Fruit fly (Drosophila melanogaster) whole organism, embryonic: Measurements from ENCODE around the gene Nf-YA.

Experiments used
- CG11696 ChIP-seq: fragments of 200-800 bp; sonication (Bioruptor generic); IDR thresholded peaks from 2 replicates; pipeline ENCODE4 v1.3.6; 2022; ENCODE audit warnings: missing biosample characterization, missing genetic modification characterization
- CG12155 ChIP-seq: fragments of 200-800 bp; sonication (Bioruptor generic); optimal IDR thresholded peaks from 3 replicates; lab custom pipeline; 2016; ENCODE audit warnings: missing biosample characterization, missing genetic modification characterization
- CG12659 ChIP-seq: fragments of 200-800 bp; sonication (Bioruptor generic); optimal IDR thresholded peaks from 3 replicates; lab custom pipeline; 2017; ENCODE audit warnings: mild to moderate bottlenecking, missing biosample characterization, missing genetic modification reagents, missing genetic modification characterization
- CG13775 ChIP-seq: fragments of 200-800 bp; sonication (Bioruptor generic); optimal IDR thresholded peaks from 3 replicates; lab custom pipeline; 2017; ENCODE audit warnings: missing biosample characterization, mild to moderate bottlenecking, missing genetic modification characterization
- CG13894 ChIP-seq: fragments of 200-800 bp; sonication (Bioruptor generic); optimal IDR thresholded peaks from 3 replicates; lab custom pipeline; 2018; ENCODE audit warnings: missing biosample characterization, mild to moderate bottlenecking, missing genetic modification characterization, moderate library complexity
- CG15011 ChIP-seq: fragments of 200-800 bp; sonication (Bioruptor generic); optimal IDR thresholded peaks from 3 replicates; lab custom pipeline; 2018; ENCODE audit warnings: missing biosample characterization, mild to moderate bottlenecking, missing genetic modification characterization
- CG17328 ChIP-seq: fragments of 200-800 bp; sonication (Bioruptor generic); IDR thresholded peaks from 2 replicates; pipeline ENCODE4 v1.3.6; 2022; ENCODE audit warnings: missing biosample characterization, missing genetic modification characterization
- CG18476 ChIP-seq: fragments of 200-800 bp; sonication (Bioruptor generic); optimal IDR thresholded peaks from 2 replicates; lab custom pipeline; 2016; ENCODE audit warnings: missing biosample characterization, mild to moderate bottlenecking, missing genetic modification characterization
- CG32532 ChIP-seq: fragments of 200-800 bp; sonication (Bioruptor generic); IDR thresholded peaks from 2 replicates; pipeline ENCODE4 v1.3.6; 2022; ENCODE audit warnings: missing biosample characterization, missing genetic modification characterization
- CG33213 ChIP-seq: fragments of 200-800 bp; sonication (Bioruptor generic); optimal IDR thresholded peaks from 3 replicates; lab custom pipeline; 2016; ENCODE audit warnings: missing biosample characterization, missing genetic modification characterization
- CG3847 ChIP-seq: fragments of 200-800 bp; sonication (Bioruptor generic); IDR thresholded peaks from 2 replicates; pipeline ENCODE4 v1.3.6; 2022; ENCODE audit warnings: missing biosample characterization, missing genetic modification characterization
- CG5180 ChIP-seq: fragments of 200-800 bp; sonication (Bioruptor generic); optimal IDR thresholded peaks from 3 replicates; lab custom pipeline; 2017; ENCODE audit warnings: missing biosample characterization, missing genetic modification characterization, mild to moderate bottlenecking, moderate library complexity, missing genetic modification reagents
- CG6654 ChIP-seq: fragments of 200-800 bp; sonication (Bioruptor generic); optimal IDR thresholded peaks from 2 replicates; lab custom pipeline; 2017; ENCODE audit warnings: missing biosample characterization, mild to moderate bottlenecking, missing genetic modification characterization
- CG6689 ChIP-seq: fragments of 200-800 bp; sonication (Bioruptor generic); IDR thresholded peaks from 2 replicates; pipeline ENCODE4 v1.3.6; 2022; ENCODE audit warnings: missing biosample characterization, missing genetic modification characterization
- CG7372 ChIP-seq: fragments of 200-800 bp; sonication (Bioruptor generic); IDR thresholded peaks from 2 replicates; pipeline ENCODE4 v1.3.6; 2022; ENCODE audit warnings: missing biosample characterization, missing genetic modification characterization
- CG7928 ChIP-seq: fragments of 200-800 bp; sonication (Bioruptor generic); optimal IDR thresholded peaks from 2 replicates; lab custom pipeline; 2017; ENCODE audit warnings: missing biosample characterization, mild to moderate bottlenecking, missing genetic modification characterization
- CG8765 ChIP-seq: fragments of 200-800 bp; sonication (Bioruptor generic); IDR thresholded peaks from 2 replicates; pipeline ENCODE4 v1.3.6; 2022; ENCODE audit warnings: missing biosample characterization, missing genetic modification characterization
- CG9215 ChIP-seq: fragments of 200-800 bp; sonication (Bioruptor generic); IDR thresholded peaks from 2 replicates; pipeline ENCODE4 v1.3.6; 2022; ENCODE audit warnings: missing biosample characterization, missing genetic modification characterization
- Chrac-16 ChIP-seq: fragments of 200-800 bp; sonication (Bioruptor generic); optimal IDR thresholded peaks from 3 replicates; lab custom pipeline; 2016; ENCODE audit warnings: missing biosample characterization, missing genetic modification characterization
- Deaf1 ChIP-seq: fragments of 200-800 bp; optimal IDR thresholded peaks from 3 replicates; lab custom pipeline; 2019; ENCODE audit warnings: missing biosample characterization, mild to moderate bottlenecking, missing genetic modification characterization, moderate library complexity
- Dip3 ChIP-seq: fragments of 200-800 bp; sonication (Bioruptor generic); optimal IDR thresholded peaks from 3 replicates; lab custom pipeline; 2016; ENCODE audit warnings: missing biosample characterization, missing genetic modification characterization
- Eip74EF ChIP-seq, 2 experiments: fragments of 200-800 bp in 1 of 2; fragments of >200 bp in 1 of 2; sonication (Bioruptor generic) in 1 of 2; optimal IDR thresholded peaks; 2 replicates each; lab custom pipeline; 2017 to 2019; ENCODE audit warnings: missing biosample characterization in 2 of 2, missing genetic modification characterization in 2 of 2, mild to moderate bottlenecking in 1 of 2, moderate library complexity in 1 of 2
- Fer2 ChIP-seq: fragments of 200-800 bp; sonication (Bioruptor generic); optimal IDR thresholded peaks from 2 replicates; lab custom pipeline; 2018; ENCODE audit warnings: missing biosample characterization, mild to moderate bottlenecking, missing genetic modification characterization, moderate library complexity
- Hmr ChIP-seq: fragments of 200-800 bp; sonication (Bioruptor generic); optimal IDR thresholded peaks from 3 replicates; lab custom pipeline; 2017; ENCODE audit warnings: mild to moderate bottlenecking, missing biosample characterization, missing genetic modification reagents, missing genetic modification characterization
- Kr ChIP-seq: fragments of 200-800 bp; sonication (Bioruptor generic); optimal IDR thresholded peaks from 2 replicates; lab custom pipeline; 2017; ENCODE audit warnings: missing biosample characterization, mild to moderate bottlenecking, missing genetic modification characterization
- Mad ChIP-seq: fragments of 200-800 bp; sonication (Bioruptor generic); optimal IDR thresholded peaks from 2 replicates; lab custom pipeline; 2016; ENCODE audit warnings: missing biosample characterization, missing genetic modification characterization
- Mes4 ChIP-seq: fragments of 200-800 bp; sonication (Bioruptor generic); optimal IDR thresholded peaks from 2 replicates; lab custom pipeline; 2016; ENCODE audit warnings: missing biosample characterization, missing genetic modification characterization
- NK7.1 ChIP-seq: fragments of 200-800 bp; sonication (Bioruptor generic); optimal IDR thresholded peaks from 3 replicates; lab custom pipeline; 2016; ENCODE audit warnings: missing biosample characterization, missing genetic modification characterization
- Neu2 ChIP-seq: fragments of 200-800 bp; sonication (Bioruptor generic); optimal IDR thresholded peaks from 3 replicates; lab custom pipeline; 2016; ENCODE audit warnings: missing biosample characterization, missing genetic modification characterization, borderline replicate concordance
- Optix ChIP-seq: fragments of 200-800 bp; sonication (Bioruptor generic); IDR thresholded peaks from 3 replicates; pipeline ENCODE4 v1.3.6; 2022; ENCODE audit warnings: missing biosample characterization, missing genetic modification characterization
- Poxn ChIP-seq: fragments of 200-800 bp; sonication (Bioruptor generic); IDR thresholded peaks from 2 replicates; pipeline ENCODE4 v1.3.6; 2022; ENCODE audit warnings: missing biosample characterization, missing genetic modification characterization
- Usf ChIP-seq: fragments of 200-800 bp; sonication (Bioruptor generic); optimal IDR thresholded peaks from 2 replicates; lab custom pipeline; 2017; ENCODE audit warnings: missing genotype, missing biosample characterization, missing genetic modification characterization
- abd-A ChIP-seq: fragments of 200-800 bp; sonication (Bioruptor generic); optimal IDR thresholded peaks from 3 replicates; lab custom pipeline; 2019; ENCODE audit warnings: missing biosample characterization, mild to moderate bottlenecking, missing genetic modification characterization, moderate library complexity
- bbx ChIP-seq: fragments of 200-800 bp; sonication (Bioruptor generic); IDR thresholded peaks from 2 replicates; pipeline ENCODE4 v1.3.6; 2022; ENCODE audit warnings: missing biosample characterization, missing genetic modification characterization; ENCODE audit not compliant: partially characterized antibody
- bowl ChIP-seq: fragments of 200-800 bp; sonication (Bioruptor generic); IDR thresholded peaks from 2 replicates; pipeline ENCODE4 v1.3.6; 2022; ENCODE audit warnings: missing biosample characterization, missing genetic modification characterization
- cg ChIP-seq: fragments of 200-800 bp; sonication (Bioruptor generic); optimal IDR thresholded peaks from 3 replicates; lab custom pipeline; 2019; ENCODE audit warnings: missing biosample characterization, mild to moderate bottlenecking, missing genetic modification characterization, moderate library complexity
- chinmo ChIP-seq: fragments of 200-800 bp; sonication (Bioruptor generic); IDR thresholded peaks from 4 replicates; pipeline ENCODE4 v1.3.6; 2022; ENCODE audit warnings: missing biosample characterization, missing genetic modification characterization; ENCODE audit not compliant: partially characterized antibody
- crc ChIP-seq: fragments of 200-800 bp; sonication (Bioruptor generic); optimal IDR thresholded peaks from 2 replicates; lab custom pipeline; 2016; ENCODE audit warnings: missing biosample characterization, missing genetic modification characterization
- dmrt99B ChIP-seq: fragments of 200-800 bp; sonication (Bioruptor generic); optimal IDR thresholded peaks from 2 replicates; lab custom pipeline; 2018; ENCODE audit warnings: missing biosample characterization, mild to moderate bottlenecking, missing genetic modification characterization, moderate library complexity
- fd102C ChIP-seq: fragments of 200-800 bp; sonication (Bioruptor generic); optimal IDR thresholded peaks from 2 replicates; lab custom pipeline; 2018; ENCODE audit warnings: missing biosample characterization, mild to moderate bottlenecking, missing genetic modification characterization, moderate library complexity
- grau ChIP-seq: fragments of 200-800 bp; optimal IDR thresholded peaks from 3 replicates; lab custom pipeline; 2019; ENCODE audit warnings: missing biosample characterization, mild to moderate bottlenecking, missing genetic modification characterization, moderate library complexity
- gro ChIP-seq: fragments of 200-800 bp; sonication (Bioruptor generic); optimal IDR thresholded peaks from 2 replicates; lab custom pipeline; 2016; ENCODE audit warnings: missing biosample characterization, missing genetic modification characterization
- jing ChIP-seq: fragments of 200-800 bp; sonication (Bioruptor generic); optimal IDR thresholded peaks from 2 replicates; lab custom pipeline; 2018; ENCODE audit warnings: missing biosample characterization, mild to moderate bottlenecking, missing genetic modification characterization
- jumu ChIP-seq: fragments of 200-800 bp; sonication (Bioruptor generic); optimal IDR thresholded peaks from 3 replicates; lab custom pipeline; 2016; ENCODE audit warnings: missing biosample characterization, missing genetic modification characterization
- ken ChIP-seq: fragments of 200-800 bp; sonication (Bioruptor generic); IDR thresholded peaks from 3 replicates; pipeline ENCODE4 v1.3.6; 2022; ENCODE audit warnings: missing biosample characterization, missing genetic modification characterization
- lab ChIP-seq: fragments of 200-800 bp; sonication (Bioruptor generic); optimal IDR thresholded peaks from 3 replicates; lab custom pipeline; 2017; ENCODE audit warnings: missing biosample characterization, missing genetic modification characterization, mild to moderate bottlenecking, moderate library complexity, missing genetic modification reagents
- sna ChIP-seq: fragments of 200-800 bp; sonication (Bioruptor generic); IDR thresholded peaks from 2 replicates; pipeline ENCODE4 v1.3.6; 2022; ENCODE audit warnings: missing biosample characterization, missing genetic modification characterization; ENCODE audit not compliant: partially characterized antibody
- tio ChIP-seq: fragments of 200-800 bp; sonication (Bioruptor generic); optimal IDR thresholded peaks from 2 replicates; lab custom pipeline; 2017; ENCODE audit warnings: missing biosample characterization, missing genetic modification characterization, inconsistent platforms
- tna ChIP-seq: fragments of 200-800 bp; sonication (Bioruptor generic); IDR thresholded peaks from 2 replicates; pipeline ENCODE4 v1.3.6; 2022; ENCODE audit warnings: missing biosample characterization, missing genetic modification characterization; ENCODE audit not compliant: partially characterized antibody
- vnd ChIP-seq: fragments of 200-800 bp; sonication (Bioruptor generic); IDR thresholded peaks from 3 replicates; pipeline ENCODE4 v1.3.6; 2022; ENCODE audit warnings: missing biosample characterization, missing genetic modification characterization; ENCODE audit not compliant: partially characterized antibody

The Nf-YA gene

dm6 chr3L:9469079-9469478 lies 27.0 kb upstream of the Nf-YA start:
- TF ChIP-seq Chrac-16 (GFP tag; lab: Kevin White, UChicago) (no peak), Hmr (no peak), crc (GFP tag; lab: Kevin White, UChicago) (no peak), tio (GFP tag; lab: Kevin White, UChicago) (no peak), cg (GFP tag; lab: Kevin White, UChicago) (peak; percentile 59), Poxn (GFP tag; lab: Robert Waterston, UW) (no peak), Optix (GFP tag; lab: Robert Waterston, UW) (no peak), CG6689 (GFP tag; lab: Robert Waterston, UW) (no peak), bowl (GFP tag; lab: Robert Waterston, UW) (no peak), Dip3 (GFP tag; lab: Kevin White, UChicago) (no peak), Fer2 (no peak), gro (GFP tag; lab: Kevin White, UChicago) (no peak), dmrt99B (tag; lab: Kevin White, UChicago) (no peak), jing (no peak), vnd (GFP tag; lab: Robert Waterston, UW) (no peak), abd-A (tag; lab: Kevin White, UChicago) (peak; percentile 83), CG12155 (GFP tag; lab: Kevin White, UChicago) (no peak), CG32532 (no peak), Deaf1 (tag; lab: Kevin White, UChicago) (peak; percentile 19), CG3847 (GFP tag; lab: Robert Waterston, UW) (no peak), CG7928 (GFP tag; lab: Kevin White, UChicago) (no peak), Eip74EF (GFP tag; optimal IDR thresholded peaks at IDR 0.05; lab: Kevin White, UChicago) (no peak), Neu2 (GFP tag; lab: Kevin White, UChicago) (no peak), CG13894 (tag; lab: Kevin White, UChicago) (peak; percentile 19), CG9215 (GFP tag; lab: Robert Waterston, UW) (no peak), jumu (GFP tag; lab: Kevin White, UChicago) (no peak), CG5180 (GFP tag; lab: Kevin White, UChicago) (no peak), chinmo (GFP tag; lab: Robert Waterston, UW) (0 out of 4 replicates have a peak, but pooled peaks have one; percentile 38), CG7372 (GFP tag; lab: Robert Waterston, UW) (no peak), CG18476 (GFP tag; lab: Kevin White, UChicago) (no peak), NK7.1 (no peak), fd102C (GFP tag; lab: Kevin White, UChicago) (no peak), Kr (GFP tag; lab: Kevin White, UChicago) (peak; percentile 32), Usf (GFP tag; lab: Kevin White, UChicago) (no peak)
- TF ChIP-seq, all 482 proteins: peak for 6

dm6 chr3L:9468261-9468890 lies 26.3 kb upstream of the Nf-YA start:
- TF ChIP-seq lab (GFP tag; lab: Kevin White, UChicago) (peak; percentile 21), CG8765 (GFP tag; lab: Robert Waterston, UW) (no peak), CG11696 (GFP tag; lab: Robert Waterston, UW) (no peak), bbx (no peak), CG17328 (GFP tag; lab: Robert Waterston, UW) (no peak), Mes4 (GFP tag; lab: Kevin White, UChicago) (no peak), CG13775 (peak; percentile 26), sna (GFP tag; lab: Robert Waterston, UW) (no peak), Mad (no peak), grau (tag; lab: Kevin White, UChicago) (peak; percentile 34), tna (GFP tag; lab: Robert Waterston, UW) (no peak), Hmr (peak; percentile 32), CG15011 (GFP tag; lab: Kevin White, UChicago) (peak; percentile 14), CG12659 (GFP tag; lab: Kevin White, UChicago) (peak; percentile 17), CG6654 (GFP tag; lab: Kevin White, UChicago) (no peak), ken (no peak), CG33213 (GFP tag; lab: Kevin White, UChicago) (no peak)
